Fruit fly (Drosophila melanogaster): ENCODE measurements around the gene Hibch.

Gene Hibch

dm6 chr3R:15371833-15372232, 14.8 kb downstream of the Hibch start, which contains the start of the genes Ccm3 and CG6136:
Gene Ccm3, plus strand, starts transcription at chr3R:15371957.
Gene CG6136, minus strand, starts transcription at chr3R:15372212.
- TF ChIP-seq CG7372 (GFP tag; IDR thresholded peaks at IDR 0.05): no peak
- TF ChIP-seq Dip2 (GFP tag; IDR thresholded peaks at IDR 0.05): no peak
- no peak for TF ChIP-seq grn (GFP tag; optimal IDR thresholded peaks at IDR 0.05)
- peak; percentile 95 for TF ChIP-seq ato (GFP tag; IDR thresholded peaks at IDR 0.05; ENCODE audit: partially characterized antibody)
- no peak for TF ChIP-seq CG31388 (GFP tag; optimal IDR thresholded peaks at IDR 0.05)
- TF ChIP-seq bcd (GFP tag; optimal IDR thresholded peaks at IDR 0.05): peak; percentile 28
- peak; percentile 88 for TF ChIP-seq CG16813 (GFP tag; IDR thresholded peaks at IDR 0.05; ENCODE audit: partially characterized antibody)
- TF ChIP-seq CG12744 (GFP tag; optimal IDR thresholded peaks at IDR 0.05): no peak
- no peak for TF ChIP-seq CG18011 (GFP tag; optimal IDR thresholded peaks at IDR 0.05)
- TF ChIP-seq CG3847 (GFP tag; IDR thresholded peaks at IDR 0.05): peak; percentile 65
- TF ChIP-seq sob (GFP tag; IDR thresholded peaks at IDR 0.05): peak; percentile 84
- TF ChIP-seq ATbp (GFP tag; optimal IDR thresholded peaks at IDR 0.05): no peak
- TF ChIP-seq phol (tag; optimal IDR thresholded peaks at IDR 0.05): peak; percentile 25
- TF ChIP-seq mirr (GFP tag; optimal IDR thresholded peaks at IDR 0.05): peak; percentile 33
- no peak for TF ChIP-seq eve (GFP tag; optimal IDR thresholded peaks at IDR 0.05)
- TF ChIP-seq tna (GFP tag; IDR thresholded peaks at IDR 0.05; ENCODE audit: partially characterized antibody): peak; percentile 89
- peak; percentile 56 to 93 for TF ChIP-seq crp (GFP tag; optimal IDR thresholded peaks at IDR 0.05)
- no peak for TF ChIP-seq CG6254 (GFP tag; optimal IDR thresholded peaks at IDR 0.05)
- TF ChIP-seq Oli (tag; optimal IDR thresholded peaks at IDR 0.05): no peak
- TF ChIP-seq Ets97D (GFP tag; optimal IDR thresholded peaks at IDR 0.05): peak; percentile 76
- no peak for TF ChIP-seq jigr1 (GFP tag; IDR thresholded peaks at IDR 0.05)
- peak; percentile 19 for TF ChIP-seq p53 (GFP tag; optimal IDR thresholded peaks at IDR 0.05)
- peak; percentile 42 for TF ChIP-seq Bteb2 (GFP tag; optimal IDR thresholded peaks at IDR 0.05)
- no peak for TF ChIP-seq Abd-B (GFP tag; optimal IDR thresholded peaks at IDR 0.05)
- no peak for TF ChIP-seq sr (GFP tag; IDR thresholded peaks at IDR 0.05)
- TF ChIP-seq C15 (GFP tag; IDR thresholded peaks at IDR 0.05): no peak
- TF ChIP-seq CG12071 (GFP tag; optimal IDR thresholded peaks at IDR 0.05): no peak
- TF ChIP-seq PHDP (tag; optimal IDR thresholded peaks at IDR 0.05): peak; percentile 28
- TF ChIP-seq Gug (GFP tag; IDR thresholded peaks at IDR 0.05): no peak
- no peak for TF ChIP-seq tio (GFP tag; optimal IDR thresholded peaks at IDR 0.05)
- TF ChIP-seq CG31441 (GFP tag; IDR thresholded peaks at IDR 0.05): no peak
- peak; percentile 46 for TF ChIP-seq CG4282 (GFP tag; optimal IDR thresholded peaks at IDR 0.05)
- peak; percentile 13 for TF ChIP-seq odd (GFP tag; optimal IDR thresholded peaks at IDR 0.05)
- peak; percentile 61; the same call in 1 of the 2 replicates for TF ChIP-seq NFAT (GFP tag; IDR thresholded peaks at IDR 0.05)
- TF ChIP-seq exex (tag; optimal IDR thresholded peaks at IDR 0.05): peak; percentile 43
- no peak for TF ChIP-seq so (GFP tag; IDR thresholded peaks at IDR 0.05)
- 0 out of 2 replicates have a peak, but pooled peaks have one; percentile 29 for TF ChIP-seq CG10959 (GFP tag; IDR thresholded peaks at IDR 0.05)
- TF ChIP-seq danr (GFP tag; IDR thresholded peaks at IDR 0.05): no peak
- no peak for TF ChIP-seq Sox100B (GFP tag; optimal IDR thresholded peaks at IDR 0.05)
- TF ChIP-seq cwo (GFP tag; optimal IDR thresholded peaks at IDR 0.05): no peak
- TF ChIP-seq chif (GFP tag; optimal IDR thresholded peaks at IDR 0.05): no peak
- TF ChIP-seq Mes4 (GFP tag; optimal IDR thresholded peaks at IDR 0.05): no peak
- TF ChIP-seq B-H2 (GFP tag; optimal IDR thresholded peaks at IDR 0.05): peak; percentile 68
- TF ChIP-seq stwl (tag; optimal IDR thresholded peaks at IDR 0.05): peak; percentile 80
- TF ChIP-seq CG14050 (GFP tag; IDR thresholded peaks at IDR 0.05): no peak
- TF ChIP-seq abd-A (tag; optimal IDR thresholded peaks at IDR 0.05): no peak
- no peak for TF ChIP-seq pan (optimal IDR thresholded peaks at IDR 0.05)
- no peak for TF ChIP-seq pan (GFP tag; optimal IDR thresholded peaks at IDR 0.05 in 1 of 2, IDR thresholded peaks at IDR 0.05 in 1 of 2)
- no peak for TF ChIP-seq org-1 (GFP tag; optimal IDR thresholded peaks at IDR 0.05)
- TF ChIP-seq pho (GFP tag; optimal IDR thresholded peaks at IDR 0.05): peak; percentile 37
- no peak for TF ChIP-seq Camta (GFP tag; optimal IDR thresholded peaks at IDR 0.05)
- TF ChIP-seq peb (GFP tag; IDR thresholded peaks at IDR 0.05): no peak
